Worm (Caenorhabditis elegans): ENCODE results near the gene skr-17.

- TF ChIP-seq nhr-237 (tag; optimal IDR thresholded peaks at IDR 0.05) (no peak), ceh-82 (tag; optimal IDR thresholded peaks at IDR 0.05) (no peak), unc-62 (GFP tag; optimal IDR thresholded peaks at IDR 0.05) (no peak), elt-3 (tag; optimal IDR thresholded peaks at IDR 0.05) (no peak), ama-1 (optimal IDR thresholded peaks at IDR 0.05) (no peak), elt-1 (tag; optimal IDR thresholded peaks at IDR 0.05) (no peak), lsy-2 (tag; optimal IDR thresholded peaks at IDR 0.05) (no peak)
Observed at ce11 chrII:7736725-7737124, 46.6 kb upstream of the skr-17 start.

Measured in whole organism, L2 larva.